Worm (Caenorhabditis elegans): ENCODE measurements around the gene nhr-41.

ce11 chrIV:1346981-1347380, 39.0 kb upstream of the nhr-41 start, which contains the start of gene rfc-2:
- TF ChIP-seq snpc-4 (tag; optimal IDR thresholded peaks at IDR 0.05), result no peak
- TF ChIP-seq C34F6.9 (tag; optimal IDR thresholded peaks at IDR 0.05), result peak; percentile 55
- TF ChIP-seq dmd-4 (tag; optimal IDR thresholded peaks at IDR 0.05), result no peak
- TF ChIP-seq alr-1 (tag; optimal IDR thresholded peaks at IDR 0.05), result no peak
- no peak for TF ChIP-seq R02D3.7 (tag; optimal IDR thresholded peaks at IDR 0.05)
- TF ChIP-seq elt-3 (tag; optimal IDR thresholded peaks at IDR 0.05), result no peak
- TF ChIP-seq ztf-11 (tag; optimal IDR thresholded peaks at IDR 0.05), result no peak
- no peak for TF ChIP-seq nhr-12 (tag; optimal IDR thresholded peaks at IDR 0.05)
- TF ChIP-seq nhr-77 (tag; optimal IDR thresholded peaks at IDR 0.05), result no peak
- TF ChIP-seq lin-39 (tag; optimal IDR thresholded peaks at IDR 0.05), result no peak
- no peak for TF ChIP-seq ZK546.5 (tag; optimal IDR thresholded peaks at IDR 0.05)

Data from whole organism, L2 larva.